ENCODE assay signal across 1 worm cellular context in the genomic region with DNA sequence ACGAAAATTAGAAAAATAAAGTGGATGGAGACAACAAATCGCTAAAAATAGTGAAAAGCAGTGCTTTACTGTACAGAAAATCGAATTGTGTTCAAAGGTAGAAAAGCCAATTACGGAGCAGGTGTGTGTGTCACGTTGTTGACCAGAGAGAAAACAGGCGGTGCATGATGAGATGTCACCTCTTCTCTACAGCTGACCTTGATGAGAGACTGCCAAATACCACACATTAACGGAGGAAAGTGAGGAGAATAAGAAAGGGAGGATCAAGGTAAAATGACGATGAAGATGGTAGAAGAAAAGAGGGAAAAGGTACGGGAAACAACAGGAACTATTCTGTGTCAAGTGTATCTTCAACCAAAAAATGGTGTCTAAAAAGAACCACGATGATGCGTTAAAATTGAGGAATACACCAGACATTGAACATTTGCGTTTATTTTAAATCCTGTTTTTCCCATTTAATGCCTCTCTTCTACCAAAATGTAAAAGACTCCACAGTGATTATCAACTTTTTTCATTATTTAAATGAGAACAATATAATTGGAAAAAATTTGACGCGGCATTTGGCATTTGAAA.
A peak's percentile ranks its signal among the peaks of the same experiment; 100 is the strongest.
TF ChIP-seq lines count a peak whose summit lies in the region.

No protein-coding gene starts in this region.

TF ChIP-seq in whole organism, L1 larva, 84 proteins besides CTCF, POLR2A, EP300 and RAD21 (continued from another document):
- TF ChIP-seq nhr-20 (tag; optimal IDR thresholded peaks at IDR 0.05; lab: Kevin White, UChicago) (peak; percentile 9), ces-1 (GFP tag; optimal IDR thresholded peaks at IDR 0.05; lab: Kevin White, UChicago) (no peak), nhr-85 (tag; lab: Kevin White, UChicago) (peak; percentile 84), snpc-4 (tag; optimal IDR thresholded peaks at IDR 0.05; lab: Kevin White, UChicago) (no peak), pqm-1 (tag; optimal IDR thresholded peaks at IDR 0.05; lab: Kevin White, UChicago) (no peak), alr-1 (tag; optimal IDR thresholded peaks at IDR 0.05; lab: Kevin White, UChicago; ENCODE audit: borderline replicate concordance) (no peak), mef-2 (tag; optimal IDR thresholded peaks at IDR 0.05; lab: Kevin White, UChicago) (no peak), pag-3 (tag; optimal IDR thresholded peaks at IDR 0.05; lab: Kevin White, UChicago; ENCODE audit: borderline replicate concordance, insufficient read depth) (no peak), tlp-1 (tag; optimal IDR thresholded peaks at IDR 0.05; lab: Kevin White, UChicago) (no peak), lin-35 (GFP tag; optimal IDR thresholded peaks at IDR 0.05; lab: Kevin White, UChicago) (peak in 1 of 2 experiments; percentile 27), snu-23 (GFP tag; optimal IDR thresholded peaks at IDR 0.05; lab: Kevin White, UChicago) (peak; percentile 51), elt-3 (tag; optimal IDR thresholded peaks at IDR 0.05; lab: Kevin White, UChicago) (peak in 1 of 6 experiments; percentile 3), efl-1 (optimal IDR thresholded peaks at IDR 0.05; lab: Kevin White, UChicago) (no peak), efl-1 (GFP tag; optimal IDR thresholded peaks at IDR 0.05 in 1 of 2; lab: Kevin White, UChicago) (peak in 1 of 2 experiments; percentile 92), lin-14 (GFP tag; optimal IDR thresholded peaks at IDR 0.05; lab: Kevin White, UChicago) (peak; percentile 76), irx-1 (tag; optimal IDR thresholded peaks at IDR 0.05; lab: Kevin White, UChicago) (no peak), swsn-7 (tag; optimal IDR thresholded peaks at IDR 0.05; lab: Kevin White, UChicago) (no peak)
